Worm (Caenorhabditis elegans): Measurements from ENCODE around the gene hpo-30.

Gene hpo-30

DNA sequence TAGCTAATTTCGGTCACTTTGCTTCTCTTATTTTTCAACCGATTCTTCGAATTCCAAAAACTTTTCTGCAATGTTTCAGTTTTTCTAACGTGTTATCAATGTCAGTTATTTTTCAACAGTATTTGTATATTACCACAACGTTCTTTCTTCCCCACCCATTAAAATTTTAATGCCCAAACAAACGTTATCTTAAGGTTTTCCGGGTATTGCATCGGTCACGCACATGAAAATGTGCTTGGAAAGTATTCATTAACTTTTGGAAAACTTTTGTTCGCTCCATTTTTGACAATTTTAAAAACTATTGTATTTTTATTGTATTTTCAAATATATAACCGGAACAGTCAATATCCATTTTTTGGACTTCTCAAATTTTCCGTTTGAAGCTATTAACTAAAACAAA lies 14.0 kb downstream of the hpo-30 start:
- TF ChIP-seq elt-2 (tag; optimal IDR thresholded peaks at IDR 0.05) = peak; percentile 43
- no peak for TF ChIP-seq ZK546.5 (tag; optimal IDR thresholded peaks at IDR 0.05)
- no peak for TF ChIP-seq eor-1 (tag; optimal IDR thresholded peaks at IDR 0.05)
- TF ChIP-seq pqm-1 (tag; optimal IDR thresholded peaks at IDR 0.05) = peak; percentile 27

DNA sequence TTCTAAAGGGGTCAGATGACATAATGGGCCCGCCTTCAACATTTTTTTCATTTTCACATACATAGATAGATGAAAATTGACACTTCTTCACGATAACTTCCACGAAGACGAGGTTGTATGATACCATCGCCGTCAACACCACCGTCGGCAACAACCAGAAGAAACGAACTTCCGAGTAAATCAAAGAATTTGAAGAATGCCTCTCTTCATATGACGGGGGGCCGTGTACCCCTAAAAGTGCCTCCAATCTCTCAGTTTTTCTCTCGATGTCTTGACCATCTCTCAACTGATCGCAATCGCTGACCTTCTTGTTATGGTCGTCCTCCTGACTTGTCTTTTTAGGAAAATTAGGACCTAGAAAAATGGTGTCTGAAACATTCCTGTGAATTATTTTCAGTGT lies 14.6 kb downstream of the hpo-30 start:
- no peak for TF ChIP-seq ceh-82 (tag; optimal IDR thresholded peaks at IDR 0.05)
- no peak for TF ChIP-seq nhr-43 (tag; optimal IDR thresholded peaks at IDR 0.05; ENCODE audit: poor library complexity, severe bottlenecking)
- TF ChIP-seq nfya-1 (tag; optimal IDR thresholded peaks at IDR 0.05; ENCODE audit: insufficient read depth) = no peak
- peak; percentile 28 for TF ChIP-seq elt-1 (tag; optimal IDR thresholded peaks at IDR 0.05)

DNA sequence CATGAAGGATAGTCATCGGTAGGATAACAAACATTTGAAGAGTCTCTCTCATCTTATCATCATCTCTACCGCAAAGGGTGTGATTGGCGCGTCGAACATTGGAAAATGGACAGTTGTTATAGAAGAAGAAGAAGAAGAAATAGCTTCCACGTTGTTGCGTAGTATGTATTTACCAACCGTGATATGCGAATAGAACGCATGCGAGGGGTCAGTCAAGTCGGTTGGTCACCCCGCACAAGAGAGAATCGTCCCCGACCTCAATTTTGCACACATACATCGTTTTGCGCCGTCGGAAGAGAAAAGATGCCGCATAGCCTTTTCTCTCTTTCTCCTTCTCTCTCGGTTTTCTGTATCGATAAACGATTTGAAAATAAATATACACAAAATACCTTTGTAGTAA lies 15.1 kb downstream of the hpo-30 start:
- TF ChIP-seq lsy-12 (tag; optimal IDR thresholded peaks at IDR 0.05) = no peak
- TF ChIP-seq nhr-23 (tag; optimal IDR thresholded peaks at IDR 0.05) = peak; percentile 80
- TF ChIP-seq nhr-43 (tag; optimal IDR thresholded peaks at IDR 0.05; ENCODE audit: poor library complexity, severe bottlenecking) = peak; percentile 2
- TF ChIP-seq nhr-28 (tag; optimal IDR thresholded peaks at IDR 0.05) = no peak
- no peak for TF ChIP-seq daf-12 (tag; optimal IDR thresholded peaks at IDR 0.05)

DNA sequence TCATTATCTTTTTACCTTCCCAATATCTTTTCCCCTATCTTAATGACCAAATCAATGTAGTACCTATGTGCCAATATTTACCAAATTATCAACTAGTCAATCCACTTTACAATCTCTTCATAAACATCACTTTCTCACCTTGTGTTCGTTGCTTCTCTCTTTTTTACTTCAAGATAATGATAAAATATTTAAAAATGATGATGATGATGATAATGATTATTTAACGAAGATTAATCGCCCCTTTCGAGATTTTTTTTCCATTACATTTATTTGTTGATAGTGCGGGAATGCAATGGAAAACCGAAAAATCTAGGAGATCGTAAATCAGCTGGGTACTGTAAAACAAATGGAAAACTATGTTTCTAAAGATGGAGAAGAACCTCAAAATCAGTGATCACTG lies 16.1 kb downstream of the hpo-30 start:
- TF ChIP-seq nhr-25 (tag; optimal IDR thresholded peaks at IDR 0.05) (peak; percentile 4), nhr-77 (tag; optimal IDR thresholded peaks at IDR 0.05) (no peak), elt-3 (tag; optimal IDR thresholded peaks at IDR 0.05) (peak in 2 of 3 experiments; percentile 23 to 49)

DNA sequence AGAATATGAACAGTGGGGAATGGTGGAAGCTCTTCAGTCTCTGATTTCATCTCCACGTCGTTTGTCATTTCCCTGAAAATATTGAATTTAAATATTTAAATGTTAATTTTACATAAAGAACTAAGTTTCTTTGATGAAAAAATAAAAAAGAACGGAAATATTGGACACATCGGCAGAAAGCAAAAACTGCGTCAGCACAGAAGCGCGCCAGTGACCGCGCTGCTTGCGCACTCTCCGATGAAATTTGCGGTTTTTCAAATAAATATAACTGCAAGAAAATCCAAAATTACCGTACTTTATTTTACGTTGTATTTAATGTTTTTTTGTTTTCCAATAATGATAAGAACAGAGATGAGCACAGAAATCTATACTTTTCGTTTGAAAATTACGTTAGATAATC lies 18.6 kb downstream of the hpo-30 start, which contains the start of the genes srpa-68 and srh-16:
Gene srpa-68 (minus strand): TSS at position 72 of the 400 bp plus-strand sequence.
Gene srh-16 (plus strand): TSS at position 275 of the 400 bp plus-strand sequence.
- TF ChIP-seq tbx-2 (tag; optimal IDR thresholded peaks at IDR 0.05) = peak; percentile 87
- peak; percentile 58 for TF ChIP-seq egl-5 (tag; optimal IDR thresholded peaks at IDR 0.05)
- TF ChIP-seq jun-1 (tag; optimal IDR thresholded peaks at IDR 0.05) = peak; percentile 74
- peak; percentile 65 for TF ChIP-seq skn-1 (tag; optimal IDR thresholded peaks at IDR 0.05)
- TF ChIP-seq nhr-23 (tag; optimal IDR thresholded peaks at IDR 0.05) = peak; percentile 87
- TF ChIP-seq egl-27 (tag; optimal IDR thresholded peaks at IDR 0.05) = no peak
- peak; percentile 5 for TF ChIP-seq mdl-1 (tag; optimal IDR thresholded peaks at IDR 0.05)
- peak; percentile 6 for TF ChIP-seq ztf-4 (tag; optimal IDR thresholded peaks at IDR 0.05)
- TF ChIP-seq daf-12 (tag; optimal IDR thresholded peaks at IDR 0.05) = no peak
- no peak for TF ChIP-seq sea-2 (GFP tag; optimal IDR thresholded peaks at IDR 0.05)
- TF ChIP-seq fkh-2 (tag; optimal IDR thresholded peaks at IDR 0.05) = no peak
- TF ChIP-seq unc-39 (tag; optimal IDR thresholded peaks at IDR 0.05) = no peak
- peak; percentile 49 for TF ChIP-seq ceh-82 (tag; optimal IDR thresholded peaks at IDR 0.05)
- no peak for TF ChIP-seq nhr-28 (tag; optimal IDR thresholded peaks at IDR 0.05)
- peak; percentile 61 for TF ChIP-seq elt-2 (tag; optimal IDR thresholded peaks at IDR 0.05)
- peak; percentile 41 for TF ChIP-seq elt-1 (tag; optimal IDR thresholded peaks at IDR 0.05)
- no peak for TF ChIP-seq nhr-67 (tag; optimal IDR thresholded peaks at IDR 0.05)
- peak; percentile 56 for TF ChIP-seq nhr-11 (tag; optimal IDR thresholded peaks at IDR 0.05)
- peak; percentile 87 for TF ChIP-seq snpc-4 (tag; optimal IDR thresholded peaks at IDR 0.05)
- TF ChIP-seq aly-2 (tag; optimal IDR thresholded peaks at IDR 0.05) = peak; percentile 4
- TF ChIP-seq fos-1 (tag; optimal IDR thresholded peaks at IDR 0.05) = no peak
- peak; percentile 80 for TF ChIP-seq nhr-43 (tag; optimal IDR thresholded peaks at IDR 0.05; ENCODE audit: poor library complexity, severe bottlenecking)
- TF ChIP-seq nhr-12 (tag; optimal IDR thresholded peaks at IDR 0.05) = no peak
- TF ChIP-seq ceh-28 (tag; optimal IDR thresholded peaks at IDR 0.05) = peak; percentile 63
- no peak for TF ChIP-seq nhr-237 (tag; optimal IDR thresholded peaks at IDR 0.05)
- TF ChIP-seq elt-3 (tag; optimal IDR thresholded peaks at IDR 0.05) = no peak
- no peak for TF ChIP-seq eor-1 (tag; optimal IDR thresholded peaks at IDR 0.05)
- TF ChIP-seq nfya-1 (tag; optimal IDR thresholded peaks at IDR 0.05; ENCODE audit: insufficient read depth) = peak; percentile 89
- TF ChIP-seq ceh-16 (tag; optimal IDR thresholded peaks at IDR 0.05) = no peak
- peak; percentile 37 for TF ChIP-seq pqm-1 (tag; optimal IDR thresholded peaks at IDR 0.05)
- peak; percentile 21 for TF ChIP-seq fkh-10 (GFP tag; optimal IDR thresholded peaks at IDR 0.05)
- peak; percentile 11 for TF ChIP-seq zag-1 (tag; optimal IDR thresholded peaks at IDR 0.05)
- TF ChIP-seq pha-4 (tag; optimal IDR thresholded peaks at IDR 0.05) = peak; percentile 92
- TF ChIP-seq ztf-11 (tag; optimal IDR thresholded peaks at IDR 0.05) = no peak
- TF ChIP-seq lsy-12 (tag; optimal IDR thresholded peaks at IDR 0.05) = peak; percentile 79
- TF ChIP-seq lin-39 (tag; optimal IDR thresholded peaks at IDR 0.05) = peak; percentile 70
- peak; percentile 70 for TF ChIP-seq nhr-25 (tag; optimal IDR thresholded peaks at IDR 0.05)
- peak; percentile 93 for TF ChIP-seq hmg-11 (tag; optimal IDR thresholded peaks at IDR 0.05)
- peak; percentile 52 for TF ChIP-seq nhr-77 (tag; optimal IDR thresholded peaks at IDR 0.05)
- no peak for TF ChIP-seq unc-62 (GFP tag; optimal IDR thresholded peaks at IDR 0.05)
- no peak for TF ChIP-seq ceh-9 (tag; optimal IDR thresholded peaks at IDR 0.05)
- TF ChIP-seq nhr-76 (tag; optimal IDR thresholded peaks at IDR 0.05) = no peak
- peak; percentile 35 for TF ChIP-seq ama-1 (optimal IDR thresholded peaks at IDR 0.05)

All from whole organism, L3 larva.